Worm (Caenorhabditis elegans) whole organism, L1 larva: ENCODE results near the gene fbxb-6.

Experiments
- F16B12.6 ChIP-seq: fragments of 150-350 bp; optimal IDR thresholded peaks from 2 replicates; lab custom pipeline; 2014; ENCODE audit warnings: missing biosample characterization, missing genetic modification characterization
- Y116A8C.19 ChIP-seq: sonication (generic microtip); optimal IDR thresholded peaks from 2 replicates; lab custom pipeline; 2016; ENCODE audit warnings: missing compliant biosample characterization, missing genetic modification characterization, borderline replicate concordance
- ama-1 ChIP-seq: fragments of 150-350 bp; optimal IDR thresholded peaks from 2 replicates; lab custom pipeline; 2014
- dpl-1 ChIP-seq, 3 experiments: fragments of 150-350 bp in 2 of 3; sonication (generic microtip) in 1 of 3; optimal IDR thresholded peaks; 2 replicates each; lab custom pipeline; 2014 to 2017; ENCODE audit warnings: missing biosample characterization in 3 of 3, missing genetic modification characterization in 3 of 3, missing genetic modification reagents in 3 of 3
- hlh-4 ChIP-seq: sonication (generic microtip); optimal IDR thresholded peaks from 2 replicates; lab custom pipeline; 2016; ENCODE audit warnings: mild to moderate bottlenecking, missing genetic modification characterization, missing compliant biosample characterization
- lin-13 ChIP-seq: fragments of 150-350 bp; optimal IDR thresholded peaks from 2 replicates; lab custom pipeline; 2014; ENCODE audit warnings: missing biosample characterization, missing genetic modification reagents, missing genetic modification characterization
- nhr-237 ChIP-seq: fragments of 150-350 bp; optimal IDR thresholded peaks from 2 replicates; lab custom pipeline; 2014; ENCODE audit warnings: missing biosample characterization, missing genetic modification characterization
- nhr-47 ChIP-seq: sonication (generic microtip); optimal IDR thresholded peaks from 2 replicates; lab custom pipeline; 2016; ENCODE audit warnings: mild to moderate bottlenecking, missing genetic modification characterization, moderate library complexity, missing compliant biosample characterization
- rnt-1 ChIP-seq: sonication (generic microtip); optimal IDR thresholded peaks from 2 replicates; lab custom pipeline; 2016; ENCODE audit warnings: mild to moderate bottlenecking, missing genetic modification characterization, moderate library complexity, missing compliant biosample characterization
- skn-1 ChIP-seq: fragments of 150-350 bp; optimal IDR thresholded peaks from 2 replicates; lab custom pipeline; 2014; ENCODE audit warnings: missing biosample characterization, missing genetic modification characterization
- snpc-4 ChIP-seq: fragments of 150-350 bp; optimal IDR thresholded peaks from 2 replicates; lab custom pipeline; 2014; ENCODE audit warnings: missing biosample characterization, missing genetic modification characterization
- tbx-2 ChIP-seq: sonication (generic microtip); optimal IDR thresholded peaks from 2 replicates; lab custom pipeline; 2016; ENCODE audit warnings: missing genetic modification characterization, missing compliant biosample characterization
- ztf-4 ChIP-seq: fragments of 150-350 bp; optimal IDR thresholded peaks from 2 replicates; lab custom pipeline; 2014; ENCODE audit warnings: missing biosample characterization, missing genetic modification characterization

- no peak for TF ChIP-seq rnt-1 (tag; lab: Kevin White, UChicago)
- no peak for TF ChIP-seq dpl-1 (GFP tag; optimal IDR thresholded peaks at IDR 0.05; lab: Kevin White, UChicago)
- no peak for TF ChIP-seq F16B12.6 (tag; lab: Kevin White, UChicago)
- TF ChIP-seq ama-1 (lab: Kevin White, UChicago), result no peak
- TF ChIP-seq lin-13 (GFP tag; lab: Kevin White, UChicago), result no peak
- TF ChIP-seq ztf-4, result no peak
- TF ChIP-seq tbx-2, result no peak
- TF ChIP-seq Y116A8C.19 (tag; lab: Kevin White, UChicago), result no peak
- TF ChIP-seq nhr-237 (tag; lab: Kevin White, UChicago), result no peak
- no peak for TF ChIP-seq hlh-4 (tag; lab: Kevin White, UChicago)
- no peak for TF ChIP-seq snpc-4 (tag; lab: Kevin White, UChicago)
- TF ChIP-seq nhr-47, result no peak
- no peak for TF ChIP-seq skn-1 (tag; lab: Kevin White, UChicago)
Observed at ce11 chrII:2030367-2030766, 34.2 kb upstream of the fbxb-6 start, which contains the start of gene bath-3.
